Fruit fly (Drosophila melanogaster) whole organism, embryonic: Measurements from ENCODE around the gene CG46463.

Source experiments
- BEAF-32 ChIP-seq: fragments of 200-800 bp; sonication (Bioruptor generic); optimal IDR thresholded peaks from 3 replicates; lab custom pipeline; 2017; ENCODE audit warnings: missing biosample characterization, missing genetic modification characterization, mild to moderate bottlenecking, moderate library complexity, missing genetic modification reagents
- Bteb2 ChIP-seq: fragments of 200-800 bp; sonication (Bioruptor generic); optimal IDR thresholded peaks from 2 replicates; lab custom pipeline; 2016; ENCODE audit warnings: missing biosample characterization, missing genetic modification characterization
- CG11093 ChIP-seq: fragments of 200-800 bp; sonication (Bioruptor generic); IDR thresholded peaks from 3 replicates; pipeline ENCODE4 v1.3.6; 2022; ENCODE audit warnings: missing biosample characterization, missing genetic modification characterization
- CG11247 ChIP-seq: fragments of 200-800 bp; sonication (Bioruptor generic); IDR thresholded peaks from 2 replicates; pipeline ENCODE4 v1.3.6; 2022; ENCODE audit warnings: missing biosample characterization, missing genetic modification characterization
- CG11398 ChIP-seq: fragments of 200-800 bp; sonication (Bioruptor generic); optimal IDR thresholded peaks from 2 replicates; lab custom pipeline; 2016; ENCODE audit warnings: missing biosample characterization, missing genetic modification characterization
- CG11504 ChIP-seq: fragments of 200-800 bp; sonication (Bioruptor generic); optimal IDR thresholded peaks from 3 replicates; lab custom pipeline; 2019; ENCODE audit warnings: missing biosample characterization, mild to moderate bottlenecking, missing genetic modification characterization, moderate library complexity
- CG11695 ChIP-seq: fragments of 200-800 bp; sonication (Bioruptor generic); IDR thresholded peaks from 3 replicates; pipeline ENCODE4 v1.3.6; 2022; ENCODE audit warnings: missing biosample characterization, missing genetic modification characterization
- CG12659 ChIP-seq: fragments of 200-800 bp; sonication (Bioruptor generic); optimal IDR thresholded peaks from 3 replicates; lab custom pipeline; 2017; ENCODE audit warnings: mild to moderate bottlenecking, missing biosample characterization, missing genetic modification reagents, missing genetic modification characterization
- CG13123 ChIP-seq: fragments of 200-800 bp; sonication (Bioruptor generic); optimal IDR thresholded peaks from 2 replicates; lab custom pipeline; 2016; ENCODE audit warnings: missing biosample characterization, missing genetic modification characterization
- CG15269 ChIP-seq: fragments of 200-800 bp; sonication (Bioruptor generic); optimal IDR thresholded peaks from 2 replicates; lab custom pipeline; 2018; ENCODE audit warnings: missing biosample characterization, mild to moderate bottlenecking, missing genetic modification characterization, moderate library complexity
- CG16779 ChIP-seq: fragments of 200-800 bp; sonication (Bioruptor generic); IDR thresholded peaks from 2 replicates; pipeline ENCODE4 v1.3.6; 2022; ENCODE audit warnings: missing biosample characterization, missing genetic modification characterization
- CG17912 ChIP-seq: fragments of 200-800 bp; sonication (Bioruptor generic); optimal IDR thresholded peaks from 2 replicates; lab custom pipeline; 2018; ENCODE audit warnings: missing biosample characterization, mild to moderate bottlenecking, missing genetic modification characterization
- CG1832 ChIP-seq: fragments of 200-800 bp; sonication (Bioruptor generic); optimal IDR thresholded peaks from 2 replicates; lab custom pipeline; 2017; ENCODE audit warnings: missing biosample characterization, mild to moderate bottlenecking, missing genetic modification characterization, inconsistent platforms
- CG3163 ChIP-seq: fragments of 200-800 bp; sonication (Bioruptor generic); optimal IDR thresholded peaks from 3 replicates; lab custom pipeline; 2016; ENCODE audit warnings: missing biosample characterization, missing genetic modification characterization
- CG32772 ChIP-seq: fragments of 200-800 bp; sonication (Bioruptor generic); IDR thresholded peaks from 2 replicates; pipeline ENCODE4 v1.3.6; 2022; ENCODE audit warnings: missing biosample characterization, missing genetic modification characterization
- CG42726 ChIP-seq: fragments of 200-800 bp; sonication (Bioruptor generic); IDR thresholded peaks from 2 replicates; pipeline ENCODE4 v1.3.6; 2022; ENCODE audit warnings: missing biosample characterization, missing genetic modification characterization; ENCODE audit not compliant: partially characterized antibody
- CG4328 ChIP-seq: fragments of 200-800 bp; sonication (Bioruptor generic); optimal IDR thresholded peaks from 3 replicates; lab custom pipeline; 2017; ENCODE audit warnings: missing biosample characterization, missing genetic modification reagents, missing genetic modification characterization
- CG4730 ChIP-seq: fragments of 200-800 bp; sonication (Bioruptor generic); IDR thresholded peaks from 2 replicates; pipeline ENCODE4 v1.3.6; 2022; ENCODE audit warnings: missing biosample characterization, missing genetic modification characterization
- CG4854 ChIP-seq: fragments of 200-800 bp; sonication (Bioruptor generic); optimal IDR thresholded peaks from 2 replicates; lab custom pipeline; 2016; ENCODE audit warnings: missing biosample characterization, missing genetic modification characterization, inconsistent platforms
- CG6654 ChIP-seq: fragments of 200-800 bp; sonication (Bioruptor generic); optimal IDR thresholded peaks from 2 replicates; lab custom pipeline; 2017; ENCODE audit warnings: missing biosample characterization, mild to moderate bottlenecking, missing genetic modification characterization
- CG7928 ChIP-seq: fragments of 200-800 bp; sonication (Bioruptor generic); optimal IDR thresholded peaks from 2 replicates; lab custom pipeline; 2017; ENCODE audit warnings: missing biosample characterization, mild to moderate bottlenecking, missing genetic modification characterization
- CG9727 ChIP-seq: fragments of 200-800 bp; sonication (Bioruptor generic); optimal IDR thresholded peaks from 3 replicates; lab custom pipeline; 2017; ENCODE audit warnings: missing biosample characterization, mild to moderate bottlenecking, missing genetic modification characterization
- Dll ChIP-seq: fragments of 200-800 bp; sonication (Bioruptor generic); IDR thresholded peaks from 4 replicates; pipeline ENCODE4 v1.3.6; 2022; ENCODE audit warnings: missing biosample characterization, missing genetic modification characterization; ENCODE audit not compliant: partially characterized antibody
- Doc2 ChIP-seq: fragments of 200-800 bp; sonication (Bioruptor generic); IDR thresholded peaks from 2 replicates; pipeline ENCODE4 v1.3.6; 2022; ENCODE audit warnings: missing biosample characterization, missing genetic modification characterization
- Lhr ChIP-seq: fragments of 200-800 bp; sonication (Bioruptor generic); optimal IDR thresholded peaks from 3 replicates; lab custom pipeline; 2017; ENCODE audit warnings: mild to moderate bottlenecking, missing biosample characterization, missing genetic modification reagents, missing genetic modification characterization
- NK7.1 ChIP-seq: fragments of 200-800 bp; sonication (Bioruptor generic); optimal IDR thresholded peaks from 3 replicates; lab custom pipeline; 2016; ENCODE audit warnings: missing biosample characterization, missing genetic modification characterization
- Nf-YA ChIP-seq: fragments of 200-800 bp; sonication (Bioruptor generic); IDR thresholded peaks from 2 replicates; pipeline ENCODE4 v1.3.6; 2022; ENCODE audit warnings: missing biosample characterization, missing genetic modification characterization
- Rfx ChIP-seq: fragments of 200-800 bp; sonication (Bioruptor generic); IDR thresholded peaks from 2 replicates; pipeline ENCODE4 v1.3.6; 2022; ENCODE audit warnings: missing biosample characterization, missing genetic modification characterization
- Sry-δ ChIP-seq: fragments of 200-800 bp; sonication (Bioruptor generic); optimal IDR thresholded peaks from 2 replicates; lab custom pipeline; 2016; ENCODE audit warnings: missing biosample characterization, missing genetic modification characterization
- ab ChIP-seq: fragments of 200-800 bp; sonication (Bioruptor generic); optimal IDR thresholded peaks from 2 replicates; lab custom pipeline; 2016; ENCODE audit warnings: missing biosample characterization, missing genetic modification characterization
- bcd ChIP-seq: fragments of 200-800 bp; sonication (Bioruptor generic); optimal IDR thresholded peaks from 2 replicates; lab custom pipeline; 2017; ENCODE audit warnings: missing biosample characterization, mild to moderate bottlenecking, missing genetic modification characterization
- crc ChIP-seq: fragments of 200-800 bp; sonication (Bioruptor generic); optimal IDR thresholded peaks from 2 replicates; lab custom pipeline; 2016; ENCODE audit warnings: missing biosample characterization, missing genetic modification characterization
- danr ChIP-seq: fragments of 200-800 bp; sonication (Bioruptor generic); IDR thresholded peaks from 2 replicates; pipeline ENCODE4 v1.3.6; 2022; ENCODE audit warnings: missing biosample characterization, missing genetic modification characterization
- dimm ChIP-seq: fragments of 200-800 bp; sonication (Bioruptor generic); IDR thresholded peaks from 2 replicates; pipeline ENCODE4 v1.3.6; 2022; ENCODE audit warnings: missing biosample characterization, missing genetic modification characterization
- gce ChIP-seq: fragments of 200-800 bp; sonication (Bioruptor generic); IDR thresholded peaks from 3 replicates; pipeline ENCODE4 v1.3.6; 2022; ENCODE audit warnings: missing biosample characterization, missing genetic modification characterization
- ken ChIP-seq: fragments of 200-800 bp; sonication (Bioruptor generic); IDR thresholded peaks from 3 replicates; pipeline ENCODE4 v1.3.6; 2022; ENCODE audit warnings: missing biosample characterization, missing genetic modification characterization
- lilli ChIP-seq: fragments of 200-800 bp; sonication (Bioruptor generic); optimal IDR thresholded peaks from 3 replicates; lab custom pipeline; 2016; ENCODE audit warnings: missing biosample characterization, missing genetic modification characterization
- luna ChIP-seq: fragments of 200-800 bp; sonication (Bioruptor generic); optimal IDR thresholded peaks from 2 replicates; lab custom pipeline; 2016; ENCODE audit warnings: missing biosample characterization, missing genetic modification characterization
- onecut ChIP-seq: fragments of 200-800 bp; sonication (Bioruptor generic); IDR thresholded peaks from 2 replicates; pipeline ENCODE4 v1.3.6; 2022; ENCODE audit warnings: missing biosample characterization, missing genetic modification characterization
- pan ChIP-seq, 4 experiments: fragments of >200 bp in 3 of 4; fragments of 200-800 bp in 1 of 4; sonication (Bioruptor generic) in 1 of 4; optimal IDR thresholded peaks in 3 of 4; IDR thresholded peaks in 1 of 4; 2 replicates each; pipeline versions ENCODE4 v1.3.6 to Lab custom; 2017 to 2022; ENCODE audit warnings: missing biosample characterization in 2 of 4, missing genetic modification characterization in 2 of 4, mixed read lengths in 1 of 4
- pita ChIP-seq: fragments of 200-800 bp; sonication (Bioruptor generic); optimal IDR thresholded peaks from 2 replicates; lab custom pipeline; 2017; ENCODE audit warnings: missing biosample characterization, mild to moderate bottlenecking, missing genetic modification characterization
- toy ChIP-seq: fragments of 200-800 bp; sonication (Bioruptor generic); IDR thresholded peaks from 2 replicates; pipeline ENCODE4 v1.3.6; 2022; ENCODE audit warnings: missing biosample characterization, missing genetic modification characterization
- ttk ChIP-seq: fragments of 200-800 bp; sonication (Bioruptor generic); IDR thresholded peaks from 2 replicates; pipeline ENCODE4 v2.1.2; 2022; ENCODE audit warnings: missing biosample characterization, missing genetic modification characterization
- twi ChIP-seq: fragments of 200-800 bp; optimal IDR thresholded peaks from 2 replicates; lab custom pipeline; 2019; ENCODE audit warnings: missing biosample characterization, mild to moderate bottlenecking, missing genetic modification characterization, moderate library complexity
- unc-4 ChIP-seq: fragments of 200-800 bp; sonication (Bioruptor generic); IDR thresholded peaks from 2 replicates; pipeline ENCODE4 v1.3.6; 2022; ENCODE audit warnings: missing biosample characterization, missing genetic modification characterization; ENCODE audit not compliant: partially characterized antibody
- vfl ChIP-seq: fragments of 200-800 bp; sonication (Bioruptor generic); optimal IDR thresholded peaks from 2 replicates; lab custom pipeline; 2016; ENCODE audit warnings: missing biosample characterization, missing genetic modification characterization
- z ChIP-seq: fragments of 200-800 bp; sonication (Bioruptor generic); IDR thresholded peaks from 3 replicates; pipeline ENCODE4 v1.3.6; 2022; ENCODE audit warnings: missing biosample characterization, missing genetic modification characterization
- zen ChIP-seq: fragments of 200-800 bp; sonication (Bioruptor generic); optimal IDR thresholded peaks from 3 replicates; lab custom pipeline; 2018; ENCODE audit warnings: missing biosample characterization, mild to moderate bottlenecking, missing genetic modification characterization, moderate library complexity

Gene CG46463

dm6 chr3L:3418207-3419086, 42.7 kb upstream of the CG46463 start (continued):
- TF ChIP-seq pita (GFP tag; lab: Kevin White, UChicago) (no peak), CG9727 (GFP tag; lab: Kevin White, UChicago) (peak; percentile 77), NK7.1 (GFP tag; lab: Kevin White, UChicago) (peak; percentile 2), pan (optimal IDR thresholded peaks at IDR 0.05; lab: Kevin White, UChicago) (no peak), pan (GFP tag; optimal IDR thresholded peaks at IDR 0.05 in 1 of 2, IDR thresholded peaks at IDR 0.05 in 1 of 2) (peak in 1 of 2 experiments; percentile 89), zen (tag; lab: Kevin White, UChicago) (no peak), Lhr (GFP tag; lab: Kevin White, UChicago) (peak; percentile 24), Sry-δ (GFP tag; lab: Kevin White, UChicago) (peak; percentile 27), CG12659 (peak; percentile 76), CG13123 (GFP tag; lab: Kevin White, UChicago) (peak; percentile 0), bcd (GFP tag; lab: Kevin White, UChicago) (peak; percentile 63), Bteb2 (GFP tag; lab: Kevin White, UChicago) (peak; percentile 65), Doc2 (GFP tag; lab: Robert Waterston, UW) (no peak), z (GFP tag; lab: Robert Waterston, UW) (peak; percentile 91), CG4730 (GFP tag; lab: Robert Waterston, UW) (peak; percentile 66), unc-4 (GFP tag; lab: Robert Waterston, UW) (peak; percentile 30; the same call in 1 of the 2 replicates), CG32772 (GFP tag; lab: Robert Waterston, UW) (peak; percentile 77), ken (GFP tag; lab: Robert Waterston, UW) (peak; percentile 72; the same call in 1 of the 3 replicates), ttk (GFP tag; lab: Robert Waterston, UW) (peak; percentile 72), CG11398 (GFP tag; lab: Kevin White, UChicago) (peak; percentile 34), luna (peak; percentile 5), dimm (GFP tag; lab: Robert Waterston, UW) (peak; percentile 74), CG11093 (GFP tag; lab: Robert Waterston, UW) (peak; percentile 61; the same call in 1 of the 3 replicates), CG6654 (no peak), BEAF-32 (GFP tag; lab: Kevin White, UChicago) (no peak), gce (GFP tag; lab: Robert Waterston, UW) (peak; percentile 60; the same call in 2 of the 3 replicates), danr (peak; percentile 63; the same call in 1 of the 2 replicates), CG11504 (tag; lab: Kevin White, UChicago) (peak; percentile 71), crc (GFP tag; lab: Kevin White, UChicago) (peak; percentile 33), twi (tag; lab: Kevin White, UChicago) (peak; percentile 15), vfl (GFP tag; lab: Kevin White, UChicago) (peak; percentile 26), CG3163 (GFP tag; lab: Kevin White, UChicago) (peak; percentile 23), ab (GFP tag; lab: Kevin White, UChicago) (no peak), CG4854 (GFP tag; lab: Kevin White, UChicago) (peak; percentile 47), CG17912 (peak; percentile 93), Nf-YA (GFP tag; lab: Robert Waterston, UW) (peak; percentile 68), lilli (GFP tag; lab: Kevin White, UChicago) (peak; percentile 78), CG1832 (GFP tag; lab: Kevin White, UChicago) (no peak), Dll (GFP tag; lab: Robert Waterston, UW) (no peak), CG11247 (peak; percentile 52), CG4328 (peak; percentile 91), CG7928 (GFP tag; lab: Kevin White, UChicago) (peak; percentile 51), CG16779 (GFP tag; lab: Robert Waterston, UW) (peak; percentile 74), Rfx (GFP tag; lab: Robert Waterston, UW) (peak; percentile 90), CG15269 (tag; lab: Kevin White, UChicago) (peak; percentile 76), onecut (peak; percentile 57), CG42726 (GFP tag; lab: Robert Waterston, UW) (peak; percentile 62; the same call in 1 of the 2 replicates), CG11695 (peak; percentile 80), toy (no peak)
